Fruit fly (Drosophila melanogaster): Measurements from ENCODE around the gene CG14052.

DNA sequence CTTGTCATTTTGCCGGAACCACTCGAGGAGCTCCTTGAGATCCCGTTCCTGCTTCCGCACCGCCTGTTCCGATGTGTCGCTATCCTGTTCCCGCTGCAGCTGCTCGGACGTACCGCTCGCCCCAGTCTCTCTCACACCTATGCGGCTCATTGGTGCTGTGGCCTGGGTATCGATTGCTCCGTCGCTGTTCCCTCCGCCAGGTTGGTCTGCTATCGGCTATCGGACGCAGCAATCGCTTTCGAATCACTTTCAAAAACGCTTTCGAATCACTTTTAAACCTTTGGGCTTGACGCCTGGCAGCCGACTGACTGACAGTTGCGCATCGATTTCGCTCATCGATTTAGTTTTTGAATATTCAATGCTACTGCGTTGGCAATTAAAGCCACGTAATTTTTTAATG is 28.1 kb downstream of the CG14052 start, which contains the start of gene CG3191:
- TF ChIP-seq kay (GFP tag; ENCODE audit: borderline replicate concordance) (no peak), Clk (GFP tag; optimal IDR thresholded peaks at IDR 0.05) (no peak), toe (GFP tag; optimal IDR thresholded peaks at IDR 0.05) (no peak), Hr96 (GFP tag; optimal IDR thresholded peaks at IDR 0.05) (no peak), CG7045 (GFP tag; optimal IDR thresholded peaks at IDR 0.05) (no peak), ovo (GFP tag; optimal IDR thresholded peaks at IDR 0.05) (no peak), CG14711 (tag; optimal IDR thresholded peaks at IDR 0.05) (no peak), cnc (optimal IDR thresholded peaks at IDR 0.05) (no peak), bab1 (GFP tag; optimal IDR thresholded peaks at IDR 0.05) (no peak), CG11617 (GFP tag; optimal IDR thresholded peaks at IDR 0.05) (no peak)

Data from whole organism, adult.